Fruit fly (Drosophila melanogaster) whole organism: Measurements from ENCODE around the gene CG5645.

Source experiments
- CG8478 ChIP-seq: fragments of >200 bp; optimal IDR thresholded peaks from 2 replicates; lab custom pipeline; 2018; ENCODE audit warnings: inconsistent platforms
- Dll ChIP-seq: fragments of >200 bp; optimal IDR thresholded peaks from 2 replicates; lab custom pipeline; 2017
- EcR ChIP-seq, 2 experiments: fragments of >200 bp; optimal IDR thresholded peaks; 2 replicates each; lab custom pipeline; 2017; ENCODE audit warnings: missing biosample characterization in 2 of 2, missing genetic modification characterization in 2 of 2, missing genetic modification reagents in 2 of 2
- pan ChIP-seq: fragments of >200 bp; optimal IDR thresholded peaks from 2 replicates; lab custom pipeline; 2017
- psq ChIP-seq: fragments of >200 bp; optimal IDR thresholded peaks from 2 replicates; lab custom pipeline; 2017
- usp ChIP-seq: fragments of >200 bp; optimal IDR thresholded peaks from 2 replicates; lab custom pipeline; 2017; ENCODE audit warnings: missing biosample characterization, missing genetic modification characterization, mixed read lengths

Gene CG5645

DNA sequence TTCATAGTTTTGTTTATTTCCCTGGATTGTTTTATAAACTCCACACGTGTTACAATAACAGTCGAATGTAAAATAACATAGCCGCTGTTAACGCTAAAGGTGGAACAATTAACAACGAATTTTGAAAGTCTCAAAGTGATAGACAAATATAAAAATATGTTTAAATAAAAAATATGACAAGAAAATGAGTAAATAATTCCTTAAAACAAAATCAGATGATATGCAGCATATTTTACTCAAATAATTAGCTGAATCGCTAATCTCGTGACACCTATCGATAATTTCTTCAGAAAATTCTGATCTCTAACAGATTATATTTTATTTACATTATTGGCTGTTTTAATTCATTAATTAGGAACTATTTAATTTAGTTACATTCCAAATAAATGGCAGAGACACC is at the start of gene CG5645, which contains the start of gene Atg12:
TSS of gene CG5645 (minus strand) at position 77 of the 400 bp plus-strand sequence.
TSS of gene Atg12 (plus strand) at position 338 of the 400 bp plus-strand sequence.
- TF ChIP-seq Dll (no peak), usp (GFP tag; lab: Kevin White, UChicago) (no peak), psq (lab: Kevin White, UChicago) (no peak), CG8478 (lab: Kevin White, UChicago) (no peak), pan (lab: Kevin White, UChicago) (no peak), EcR (GFP tag; optimal IDR thresholded peaks at IDR 0.05; lab: Kevin White, UChicago) (no peak)

dm6 chr3L:12185336-12185735 is 48.8 kb upstream of the CG5645 start:
- no peak for TF ChIP-seq psq (lab: Kevin White, UChicago)
- no peak for TF ChIP-seq CG8478 (lab: Kevin White, UChicago)
- no peak for TF ChIP-seq pan (lab: Kevin White, UChicago)
- no peak for TF ChIP-seq EcR (GFP tag; optimal IDR thresholded peaks at IDR 0.05; lab: Kevin White, UChicago)
- no peak for TF ChIP-seq Dll
- TF ChIP-seq usp (GFP tag; lab: Kevin White, UChicago): no peak

DNA sequence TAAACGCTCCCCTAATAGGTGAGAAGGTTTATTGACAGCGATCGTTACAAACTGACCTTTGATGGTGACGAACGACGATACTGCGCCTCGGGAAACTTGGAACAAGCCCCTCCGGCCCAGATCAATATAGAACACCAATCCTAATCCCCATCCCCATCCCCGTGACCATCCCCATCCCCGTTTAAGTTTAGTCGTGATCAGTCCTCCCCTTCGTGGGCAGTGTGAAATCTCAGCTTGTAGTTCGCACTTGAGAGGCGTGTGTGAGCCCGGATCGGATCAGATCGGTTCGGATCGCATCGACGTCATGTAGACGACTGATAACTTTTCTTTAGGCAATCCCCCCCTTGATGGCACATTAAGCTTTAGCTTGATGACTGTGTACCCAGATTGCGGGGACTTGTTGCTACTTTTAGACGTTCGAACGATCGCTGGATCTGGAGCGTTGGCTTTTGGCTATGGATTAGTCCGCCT is 48.1 kb upstream of the CG5645 start, which contains the start of gene Miox:
TSS of gene Miox (plus strand) at position 421 of the 471 bp plus-strand sequence.
- no peak for TF ChIP-seq pan (lab: Kevin White, UChicago)
- TF ChIP-seq Dll: no peak
- no peak for TF ChIP-seq usp (GFP tag; lab: Kevin White, UChicago)
- no peak for TF ChIP-seq EcR (GFP tag; optimal IDR thresholded peaks at IDR 0.05; lab: Kevin White, UChicago)
- TF ChIP-seq psq (lab: Kevin White, UChicago): no peak
- no peak for TF ChIP-seq CG8478 (lab: Kevin White, UChicago)

- TF ChIP-seq psq (lab: Kevin White, UChicago) (no peak), CG8478 (lab: Kevin White, UChicago) (no peak), EcR (GFP tag; optimal IDR thresholded peaks at IDR 0.05; lab: Kevin White, UChicago) (no peak), pan (lab: Kevin White, UChicago) (no peak), usp (GFP tag; lab: Kevin White, UChicago) (no peak)
These were observed 47.5 kb upstream of the CG5645 start for dm6 chr3L:12183967-12184366.

DNA sequence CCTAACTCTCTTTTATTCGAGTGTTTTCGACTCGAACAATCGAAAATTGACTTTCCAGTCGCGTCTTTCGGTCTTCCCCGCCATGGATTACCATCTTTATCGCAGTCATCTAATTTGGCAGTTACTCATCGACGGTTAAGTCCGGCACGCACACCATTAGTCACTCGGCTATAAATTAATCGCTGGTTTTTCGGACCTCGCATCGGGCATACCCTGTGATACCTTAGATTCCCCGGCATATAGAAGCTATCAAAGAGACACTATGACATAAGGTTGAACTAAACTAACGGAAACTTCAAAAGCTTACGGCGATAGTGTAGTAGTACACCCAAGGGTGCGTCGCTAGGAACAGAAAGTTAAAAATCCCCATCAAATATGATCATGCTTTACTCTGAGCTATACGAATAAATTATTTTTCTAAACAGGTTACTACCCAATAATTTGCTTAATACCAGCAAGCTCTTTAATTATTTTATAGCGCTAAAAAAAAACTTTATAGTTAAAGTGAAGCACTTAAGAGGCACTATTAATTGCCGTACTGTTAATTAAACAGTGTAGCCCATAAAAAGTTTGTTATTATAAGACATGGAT is 42.4 kb upstream of the CG5645 start:
- TF ChIP-seq usp (GFP tag; lab: Kevin White, UChicago) (no peak), pan (lab: Kevin White, UChicago) (no peak), EcR (GFP tag; optimal IDR thresholded peaks at IDR 0.05; lab: Kevin White, UChicago) (no peak), CG8478 (lab: Kevin White, UChicago) (no peak), Dll (no peak), psq (lab: Kevin White, UChicago) (no peak)

DNA sequence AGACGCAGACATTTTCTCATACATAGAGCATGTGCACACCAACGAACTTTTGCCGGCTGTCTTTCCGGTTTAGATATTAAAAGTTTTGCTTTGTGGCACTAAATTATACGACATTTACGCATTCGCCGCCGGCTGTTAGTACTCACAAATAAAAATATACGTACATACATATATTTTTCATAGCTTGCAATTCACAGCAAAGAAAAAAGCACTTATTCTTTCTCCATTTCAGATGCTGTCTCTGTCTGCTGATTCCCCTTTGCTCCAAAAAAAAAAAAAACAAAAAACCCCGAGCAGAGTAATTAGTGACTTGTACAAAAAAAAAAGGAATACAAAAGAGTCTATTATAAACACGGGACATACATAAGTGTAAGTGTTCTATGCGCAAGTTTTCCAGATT is 40.8 kb upstream of the CG5645 start, which contains the start of gene CAH2:
TSS of gene CAH2 (plus strand) at position 301 of the 400 bp plus-strand sequence.
- no peak for TF ChIP-seq EcR (GFP tag; optimal IDR thresholded peaks at IDR 0.05; lab: Kevin White, UChicago)
- TF ChIP-seq Dll: no peak
- TF ChIP-seq pan (lab: Kevin White, UChicago): no peak
- TF ChIP-seq CG8478 (lab: Kevin White, UChicago): no peak
- TF ChIP-seq usp (GFP tag; lab: Kevin White, UChicago): no peak
- no peak for TF ChIP-seq psq (lab: Kevin White, UChicago)

DNA sequence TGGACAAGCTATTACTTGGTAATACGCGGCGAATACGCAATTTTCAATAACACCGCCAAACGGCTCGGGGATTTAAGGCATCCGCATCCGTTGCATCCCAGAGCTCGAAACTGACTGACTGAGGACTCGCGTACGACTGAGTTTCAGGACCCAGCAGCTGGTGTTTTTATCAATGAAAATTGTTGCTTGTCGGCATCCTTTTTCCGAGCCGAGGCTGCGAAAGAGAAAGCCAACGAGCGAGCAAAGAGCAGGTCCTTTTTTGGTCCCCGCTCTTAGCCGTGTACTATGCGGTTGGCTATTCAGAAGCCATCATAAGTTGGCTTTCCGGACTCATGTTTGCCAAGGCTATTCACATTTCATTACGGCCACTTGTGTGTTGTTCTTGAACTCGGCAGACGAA is 38.9 kb upstream of the CG5645 start, which contains the start of gene Rh7:
TSS of gene Rh7 (minus strand) at position 101 of the 400 bp plus-strand sequence.
- TF ChIP-seq usp (GFP tag; lab: Kevin White, UChicago): no peak
- TF ChIP-seq CG8478 (lab: Kevin White, UChicago): no peak
- no peak for TF ChIP-seq Dll
- no peak for TF ChIP-seq pan (lab: Kevin White, UChicago)
- no peak for TF ChIP-seq psq (lab: Kevin White, UChicago)
- TF ChIP-seq EcR (GFP tag; optimal IDR thresholded peaks at IDR 0.05; lab: Kevin White, UChicago): no peak

dm6 chr3L:12163693-12164092 is 27.2 kb upstream of the CG5645 start, which contains the start of gene CG9760:
CG9760 (minus strand) TSS chr3L:12163735.
- no peak for TF ChIP-seq pan (lab: Kevin White, UChicago)
- peak; percentile 31 for TF ChIP-seq Dll
- no peak for TF ChIP-seq EcR (GFP tag; optimal IDR thresholded peaks at IDR 0.05; lab: Kevin White, UChicago)
- no peak for TF ChIP-seq CG8478 (lab: Kevin White, UChicago)
- no peak for TF ChIP-seq usp (GFP tag; lab: Kevin White, UChicago)

DNA sequence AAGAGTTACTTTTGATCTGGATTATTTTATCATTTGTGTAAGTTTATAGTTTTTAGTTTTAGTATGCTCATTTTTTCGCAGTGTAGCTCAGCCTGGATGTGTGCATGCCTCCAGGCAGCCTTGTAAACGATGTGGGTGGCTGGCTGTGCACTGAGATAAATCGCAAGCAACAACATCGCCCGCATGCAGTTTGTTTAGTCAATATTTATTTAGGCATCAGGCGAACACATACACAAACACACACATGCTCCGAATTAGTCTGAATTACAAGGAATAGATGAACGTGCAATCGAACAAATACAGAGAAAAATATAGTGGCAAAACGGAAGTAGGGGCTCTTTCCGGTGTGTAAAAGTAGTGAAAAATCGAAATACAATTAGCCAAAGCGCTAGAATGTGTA is 26.6 kb upstream of the CG5645 start:
- no peak for TF ChIP-seq EcR (GFP tag; optimal IDR thresholded peaks at IDR 0.05; lab: Kevin White, UChicago)
- no peak for TF ChIP-seq psq (lab: Kevin White, UChicago)
- no peak for TF ChIP-seq Dll
- TF ChIP-seq usp (GFP tag; lab: Kevin White, UChicago): no peak
- no peak for TF ChIP-seq pan (lab: Kevin White, UChicago)

- TF ChIP-seq pan (lab: Kevin White, UChicago): no peak
- no peak for TF ChIP-seq psq (lab: Kevin White, UChicago)
- no peak for TF ChIP-seq Dll
- no peak for TF ChIP-seq usp (GFP tag; lab: Kevin White, UChicago)
- TF ChIP-seq CG8478 (lab: Kevin White, UChicago): no peak
- no peak for TF ChIP-seq EcR (GFP tag; optimal IDR thresholded peaks at IDR 0.05; lab: Kevin White, UChicago)
These were observed 25.7 kb upstream of the CG5645 start for dm6 chr3L:12162156-12162682.

DNA sequence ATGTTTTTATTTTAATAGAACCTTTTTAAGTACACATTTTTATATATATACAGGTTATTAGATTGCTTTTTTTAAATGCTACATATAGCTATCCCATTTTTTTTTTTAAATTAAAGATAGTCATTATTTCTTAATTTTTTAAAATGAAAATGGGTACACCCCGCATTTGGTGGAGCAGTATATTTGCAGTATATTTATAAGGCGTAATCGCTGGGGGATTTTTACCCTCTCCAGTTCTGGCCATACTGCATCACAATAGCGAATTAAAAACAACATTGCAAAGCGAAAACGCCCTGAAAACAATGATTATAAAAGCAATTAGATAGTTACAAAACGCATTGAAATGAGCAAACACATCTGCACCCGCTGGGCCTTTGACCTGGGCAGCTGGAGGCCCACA is 12.5 kb upstream of the CG5645 start, which contains the start of gene CG32099:
TSS of gene CG32099 (plus strand) at position 250 of the 400 bp plus-strand sequence.
- TF ChIP-seq Dll: no peak

DNA sequence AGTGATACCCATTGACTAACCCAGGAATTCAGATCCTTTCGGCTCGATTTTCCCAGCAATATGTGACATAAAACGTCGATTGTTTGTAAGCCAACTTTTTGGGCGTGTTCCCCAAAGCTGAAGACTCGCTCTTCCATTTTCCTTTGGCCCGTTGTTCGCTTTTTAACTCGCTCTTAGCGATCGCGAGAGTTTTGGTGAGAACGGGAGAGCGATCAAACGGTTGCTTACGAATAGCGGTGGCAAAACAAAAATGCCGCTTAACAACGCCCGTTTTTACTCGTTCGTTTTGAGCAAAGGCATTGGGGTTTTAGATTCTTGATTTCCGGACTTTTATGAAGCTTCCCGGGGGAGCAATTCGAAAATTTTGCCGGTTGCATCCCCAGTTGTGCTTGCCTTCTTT is 10.5 kb upstream of the CG5645 start:
- TF ChIP-seq usp (GFP tag; lab: Kevin White, UChicago) (no peak), pan (lab: Kevin White, UChicago) (no peak), EcR (GFP tag; optimal IDR thresholded peaks at IDR 0.05; lab: Kevin White, UChicago) (no peak), psq (lab: Kevin White, UChicago) (no peak), CG8478 (lab: Kevin White, UChicago) (no peak), Dll (no peak)
